Fruit fly (Drosophila melanogaster): Measurements from ENCODE around the gene Nubp2.
A peak's percentile ranks its signal among the peaks of the same experiment; 100 is the strongest.

The Nubp2 gene

DNA sequence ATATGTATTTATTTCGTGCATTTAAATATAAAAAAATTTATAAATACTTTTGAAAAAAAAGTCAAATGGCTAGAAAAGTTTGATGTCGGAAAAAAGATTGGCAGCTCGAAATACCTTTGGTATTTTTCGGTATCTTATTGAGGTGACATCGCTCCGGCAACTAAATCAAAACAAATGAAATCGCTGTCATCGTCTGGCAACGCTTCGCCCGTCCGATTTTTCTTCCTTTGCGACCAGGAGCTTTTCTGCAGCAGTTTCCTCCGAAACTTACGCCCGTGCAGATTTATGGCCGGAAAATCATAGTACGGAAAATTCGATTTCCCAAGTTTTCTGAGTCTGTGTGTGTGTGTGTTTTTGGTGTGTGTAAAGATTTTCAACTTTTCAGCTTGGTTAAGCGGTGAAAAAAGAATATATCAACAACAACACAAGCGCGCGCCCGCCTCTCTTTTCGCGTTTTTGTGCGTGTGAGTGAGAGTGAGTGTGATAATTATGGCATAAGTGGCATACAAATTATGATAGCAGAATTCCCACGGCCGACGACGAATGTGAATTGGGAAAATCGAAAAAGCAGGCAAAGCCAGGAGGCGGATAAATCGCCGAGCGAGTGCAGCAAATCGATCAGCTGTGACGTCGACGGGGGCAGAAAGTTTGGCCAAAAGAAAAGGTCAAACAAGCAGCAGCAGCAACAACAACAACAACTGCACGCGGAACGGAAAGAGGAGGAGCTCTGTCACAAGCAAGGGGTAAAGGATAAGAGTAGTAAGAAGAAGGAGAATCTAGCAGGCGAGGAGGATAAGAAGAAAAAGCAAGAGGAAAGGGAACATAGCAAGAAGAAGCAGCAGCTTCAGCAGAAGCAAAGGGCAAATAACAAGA is 29.0 kb upstream of the Nubp2 start, which contains the start of gene CG32425 (continued):
- TF ChIP-seq gsb-n (tag; optimal IDR thresholded peaks at IDR 0.05) = no peak
- TF ChIP-seq CG5953 (GFP tag; IDR thresholded peaks at IDR 0.05) = no peak
- TF ChIP-seq CG18599 (GFP tag; optimal IDR thresholded peaks at IDR 0.05) = peak; percentile 5
- TF ChIP-seq CG31388 (GFP tag; optimal IDR thresholded peaks at IDR 0.05) = no peak
- no peak for TF ChIP-seq disco-r (GFP tag; optimal IDR thresholded peaks at IDR 0.05)
- TF ChIP-seq CG7839 (tag; optimal IDR thresholded peaks at IDR 0.05) = peak; percentile 18
- peak; percentile 28 for TF ChIP-seq CG2120 (GFP tag; optimal IDR thresholded peaks at IDR 0.05)
- no peak for TF ChIP-seq ems (GFP tag; optimal IDR thresholded peaks at IDR 0.05)
- TF ChIP-seq nom (GFP tag; optimal IDR thresholded peaks at IDR 0.05) = peak; percentile 7
- no peak for TF ChIP-seq CG11398 (GFP tag; optimal IDR thresholded peaks at IDR 0.05)
- TF ChIP-seq CG12744 (GFP tag; optimal IDR thresholded peaks at IDR 0.05) = no peak
- no peak for TF ChIP-seq crc (GFP tag; optimal IDR thresholded peaks at IDR 0.05)
- no peak for TF ChIP-seq CG15479 (GFP tag; optimal IDR thresholded peaks at IDR 0.05)
- TF ChIP-seq CG12071 (GFP tag; optimal IDR thresholded peaks at IDR 0.05) = no peak
- peak; percentile 23 for TF ChIP-seq MESR4 (GFP tag; optimal IDR thresholded peaks at IDR 0.05)
- TF ChIP-seq H15 (GFP tag; IDR thresholded peaks at IDR 0.05) = no peak
- peak; percentile 51 for TF ChIP-seq E2f2 (GFP tag; IDR thresholded peaks at IDR 0.05)
- TF ChIP-seq p53 (GFP tag; optimal IDR thresholded peaks at IDR 0.05) = no peak
- TF ChIP-seq stwl (tag; optimal IDR thresholded peaks at IDR 0.05) = peak; percentile 81
- TF ChIP-seq BEAF-32 (GFP tag; optimal IDR thresholded peaks at IDR 0.05) = peak; percentile 35
- TF ChIP-seq Sin3A (optimal IDR thresholded peaks at IDR 0.05) = no peak
- TF ChIP-seq sug (tag; optimal IDR thresholded peaks at IDR 0.05) = peak; percentile 15
- peak; percentile 1 for TF ChIP-seq Xbp1 (GFP tag; optimal IDR thresholded peaks at IDR 0.05)
- peak; percentile 36 for TF ChIP-seq gro (GFP tag; optimal IDR thresholded peaks at IDR 0.05)
- no peak for TF ChIP-seq Jarid2 (GFP tag; optimal IDR thresholded peaks at IDR 0.05)
- peak; percentile 33 for TF ChIP-seq Fer3 (tag; optimal IDR thresholded peaks at IDR 0.05)
- TF ChIP-seq zfh2 (GFP tag; optimal IDR thresholded peaks at IDR 0.05) = no peak
- peak; percentile 97 for TF ChIP-seq trem (tag; optimal IDR thresholded peaks at IDR 0.05)
- TF ChIP-seq hbn (GFP tag; IDR thresholded peaks at IDR 0.05; ENCODE audit: partially characterized antibody) = no peak
- TF ChIP-seq CG15514 (GFP tag; optimal IDR thresholded peaks at IDR 0.05) = peak; percentile 91
- no peak for TF ChIP-seq dati (GFP tag; IDR thresholded peaks at IDR 0.05)
- no peak for TF ChIP-seq Mrtf (GFP tag; IDR thresholded peaks at IDR 0.05)
- no peak for TF ChIP-seq ewg (GFP tag; optimal IDR thresholded peaks at IDR 0.05)
- TF ChIP-seq CG13296 (GFP tag; optimal IDR thresholded peaks at IDR 0.05) = peak; percentile 6
- TF ChIP-seq CG4854 (GFP tag; optimal IDR thresholded peaks at IDR 0.05) = no peak
- TF ChIP-seq ro (GFP tag; IDR thresholded peaks at IDR 0.05) = no peak
- peak in 1 of 2 experiments; percentile 80 for TF ChIP-seq Pdp1 (GFP tag; optimal IDR thresholded peaks at IDR 0.05)
- no peak for TF ChIP-seq CG2889 (GFP tag; IDR thresholded peaks at IDR 0.05)
- TF ChIP-seq CG6654 (GFP tag; optimal IDR thresholded peaks at IDR 0.05) = no peak
- no peak for TF ChIP-seq lbe (GFP tag; optimal IDR thresholded peaks at IDR 0.05)
- TF ChIP-seq CG15269 (tag; optimal IDR thresholded peaks at IDR 0.05) = peak; percentile 21
- peak; percentile 38; the same call in 1 of the 3 replicates for TF ChIP-seq Dbx (GFP tag; IDR thresholded peaks at IDR 0.05)
- TF ChIP-seq Hmr (GFP tag; optimal IDR thresholded peaks at IDR 0.05) = peak; percentile 25
- TF ChIP-seq pzg (GFP tag; optimal IDR thresholded peaks at IDR 0.05) = peak; percentile 64
- no peak for TF ChIP-seq ap (GFP tag; IDR thresholded peaks at IDR 0.05)
- peak; percentile 42 for TF ChIP-seq CG3995 (GFP tag; optimal IDR thresholded peaks at IDR 0.05)
- no peak for TF ChIP-seq CkIIα-i1 (GFP tag; IDR thresholded peaks at IDR 0.05)
- no peak for TF ChIP-seq CG7786 (GFP tag; optimal IDR thresholded peaks at IDR 0.05)
- peak; percentile 63 for TF ChIP-seq Lhr (GFP tag; optimal IDR thresholded peaks at IDR 0.05)

Data from whole organism, embryonic.